Fruit fly (Drosophila melanogaster) whole organism, embryonic: Measurements from ENCODE around the gene alpha-Est1.

Source experiments
- B-H2 ChIP-seq: fragments of 200-800 bp; sonication (Bioruptor generic); optimal IDR thresholded peaks from 2 replicates; lab custom pipeline; 2018; ENCODE audit warnings: missing biosample characterization, mild to moderate bottlenecking, missing genetic modification characterization
- Bgb ChIP-seq: fragments of 200-800 bp; sonication (Bioruptor generic); IDR thresholded peaks from 2 replicates; pipeline ENCODE4 v1.3.6; 2022; ENCODE audit warnings: missing biosample characterization, missing genetic modification characterization; ENCODE audit not compliant: partially characterized antibody
- CG10147 ChIP-seq: fragments of 200-800 bp; sonication (Bioruptor generic); optimal IDR thresholded peaks from 2 replicates; lab custom pipeline; 2019; ENCODE audit warnings: missing biosample characterization, mild to moderate bottlenecking, missing genetic modification characterization, moderate library complexity
- CG11093 ChIP-seq: fragments of 200-800 bp; sonication (Bioruptor generic); IDR thresholded peaks from 3 replicates; pipeline ENCODE4 v1.3.6; 2022; ENCODE audit warnings: missing biosample characterization, missing genetic modification characterization
- CG13287 ChIP-seq: fragments of 200-800 bp; sonication (Bioruptor generic); IDR thresholded peaks from 2 replicates; pipeline ENCODE4 v1.3.6; 2022; ENCODE audit warnings: missing biosample characterization, missing genetic modification characterization; ENCODE audit not compliant: partially characterized antibody
- CG13775 ChIP-seq: fragments of 200-800 bp; sonication (Bioruptor generic); optimal IDR thresholded peaks from 3 replicates; lab custom pipeline; 2017; ENCODE audit warnings: missing biosample characterization, mild to moderate bottlenecking, missing genetic modification characterization
- CG13894 ChIP-seq: fragments of 200-800 bp; sonication (Bioruptor generic); optimal IDR thresholded peaks from 3 replicates; lab custom pipeline; 2018; ENCODE audit warnings: missing biosample characterization, mild to moderate bottlenecking, missing genetic modification characterization, moderate library complexity
- CG15514 ChIP-seq: fragments of 200-800 bp; sonication (Bioruptor generic); optimal IDR thresholded peaks from 3 replicates; lab custom pipeline; 2017; ENCODE audit warnings: missing biosample characterization, missing genetic modification characterization, mild to moderate bottlenecking, moderate library complexity, missing genetic modification reagents
- CG16813 ChIP-seq: fragments of 200-800 bp; sonication (Bioruptor generic); IDR thresholded peaks from 3 replicates; pipeline ENCODE4 v1.3.6; 2022; ENCODE audit warnings: missing biosample characterization, missing genetic modification characterization; ENCODE audit not compliant: partially characterized antibody
- CG16863 ChIP-seq: fragments of 200-800 bp; sonication (Bioruptor generic); optimal IDR thresholded peaks from 3 replicates; lab custom pipeline; 2016; ENCODE audit warnings: missing biosample characterization, missing genetic modification characterization
- CG17568 ChIP-seq: fragments of 200-800 bp; sonication (Bioruptor generic); optimal IDR thresholded peaks from 2 replicates; lab custom pipeline; 2018; ENCODE audit warnings: missing biosample characterization, mild to moderate bottlenecking, missing genetic modification characterization, moderate library complexity
- CG2129 ChIP-seq: fragments of 200-800 bp; sonication (Bioruptor generic); IDR thresholded peaks from 2 replicates; pipeline ENCODE4 v1.3.6; 2022; ENCODE audit warnings: missing biosample characterization, missing genetic modification characterization; ENCODE audit not compliant: partially characterized antibody
- CG2199 ChIP-seq: fragments of 200-800 bp; sonication (Bioruptor generic); IDR thresholded peaks from 3 replicates; pipeline ENCODE4 v1.3.6; 2022; ENCODE audit warnings: missing biosample characterization, missing genetic modification characterization
- CG30020 ChIP-seq: fragments of 200-800 bp; optimal IDR thresholded peaks from 2 replicates; lab custom pipeline; 2019; ENCODE audit warnings: missing biosample characterization, mild to moderate bottlenecking, missing genetic modification characterization, moderate library complexity
- CG3995 ChIP-seq: fragments of 200-800 bp; sonication (Bioruptor generic); optimal IDR thresholded peaks from 3 replicates; lab custom pipeline; 2016; ENCODE audit warnings: missing biosample characterization, missing genetic modification characterization
- CG4282 ChIP-seq: fragments of 200-800 bp; sonication (Bioruptor generic); optimal IDR thresholded peaks from 2 replicates; lab custom pipeline; 2016; ENCODE audit warnings: missing biosample characterization, missing genetic modification characterization
- CG4820 ChIP-seq: fragments of 200-800 bp; sonication (Bioruptor generic); optimal IDR thresholded peaks from 3 replicates; lab custom pipeline; 2016; ENCODE audit warnings: missing biosample characterization, missing genetic modification characterization
- CG6175 ChIP-seq: fragments of 200-800 bp; sonication (Bioruptor generic); IDR thresholded peaks from 3 replicates; pipeline ENCODE4 v1.3.6; 2022; ENCODE audit warnings: missing biosample characterization, missing genetic modification characterization
- CG6654 ChIP-seq: fragments of 200-800 bp; sonication (Bioruptor generic); optimal IDR thresholded peaks from 2 replicates; lab custom pipeline; 2017; ENCODE audit warnings: missing biosample characterization, mild to moderate bottlenecking, missing genetic modification characterization
- CG6813 ChIP-seq: fragments of 200-800 bp; sonication (Bioruptor generic); optimal IDR thresholded peaks from 2 replicates; lab custom pipeline; 2017; ENCODE audit warnings: missing biosample characterization, missing genetic modification characterization, mild to moderate bottlenecking, moderate library complexity, missing genetic modification reagents
- CTCF ChIP-seq: fragments of 200-800 bp; sonication (Bioruptor generic); optimal IDR thresholded peaks from 2 replicates; lab custom pipeline; 2017; ENCODE audit warnings: missing biosample characterization, mild to moderate bottlenecking, missing genetic modification characterization, moderate library complexity
- Dp ChIP-seq: fragments of 200-800 bp; sonication (Bioruptor generic); optimal IDR thresholded peaks from 2 replicates; lab custom pipeline; 2018; ENCODE audit warnings: missing biosample characterization, mild to moderate bottlenecking, missing genetic modification characterization, moderate library complexity
- Gsc ChIP-seq: fragments of 200-800 bp; sonication (Bioruptor generic); IDR thresholded peaks from 2 replicates; pipeline ENCODE4 v1.3.6; 2022; ENCODE audit warnings: missing biosample characterization, missing genetic modification characterization
- HLH4C ChIP-seq: fragments of 200-800 bp; sonication (Bioruptor generic); IDR thresholded peaks from 3 replicates; pipeline ENCODE4 v1.3.6; 2022; ENCODE audit warnings: missing biosample characterization, missing genetic modification characterization; ENCODE audit not compliant: partially characterized antibody
- Hmr ChIP-seq: fragments of 200-800 bp; sonication (Bioruptor generic); optimal IDR thresholded peaks from 3 replicates; lab custom pipeline; 2017; ENCODE audit warnings: mild to moderate bottlenecking, missing biosample characterization, missing genetic modification reagents, missing genetic modification characterization
- Med ChIP-seq: fragments of 200-800 bp; sonication (Bioruptor generic); peaks from one replicate; lab custom pipeline; 2016; ENCODE audit warnings: missing biosample characterization, missing genetic modification characterization, mild to moderate bottlenecking, inconsistent platforms, moderate library complexity
- Mes4 ChIP-seq: fragments of 200-800 bp; sonication (Bioruptor generic); optimal IDR thresholded peaks from 2 replicates; lab custom pipeline; 2016; ENCODE audit warnings: missing biosample characterization, missing genetic modification characterization
- NC2α ChIP-seq: fragments of 200-800 bp; sonication (Bioruptor generic); optimal IDR thresholded peaks from 2 replicates; lab custom pipeline; 2016; ENCODE audit warnings: missing biosample characterization, missing genetic modification characterization
- Oli ChIP-seq: fragments of 200-800 bp; sonication (Bioruptor generic); optimal IDR thresholded peaks from 2 replicates; lab custom pipeline; 2018; ENCODE audit warnings: missing biosample characterization, mild to moderate bottlenecking, missing genetic modification characterization, moderate library complexity
- PHDP ChIP-seq: fragments of 200-800 bp; sonication (Bioruptor generic); optimal IDR thresholded peaks from 3 replicates; lab custom pipeline; 2018; ENCODE audit warnings: missing biosample characterization, mild to moderate bottlenecking, missing genetic modification characterization, moderate library complexity
- Rfx ChIP-seq: fragments of 200-800 bp; sonication (Bioruptor generic); IDR thresholded peaks from 2 replicates; pipeline ENCODE4 v1.3.6; 2022; ENCODE audit warnings: missing biosample characterization, missing genetic modification characterization
- Scr ChIP-seq: fragments of 200-800 bp; sonication (Bioruptor generic); IDR thresholded peaks from 2 replicates; pipeline ENCODE4 v1.3.6; 2022; ENCODE audit warnings: missing biosample characterization, missing genetic modification characterization; ENCODE audit not compliant: partially characterized antibody
- Six4 ChIP-seq: fragments of 200-800 bp; sonication (Bioruptor generic); optimal IDR thresholded peaks from 2 replicates; lab custom pipeline; 2016; ENCODE audit warnings: missing biosample characterization, missing genetic modification characterization
- amos ChIP-seq: fragments of 200-800 bp; sonication (Bioruptor generic); IDR thresholded peaks from 2 replicates; pipeline ENCODE4 v1.3.6; 2022; ENCODE audit warnings: missing biosample characterization, missing genetic modification characterization; ENCODE audit not compliant: partially characterized antibody
- bbx ChIP-seq: fragments of 200-800 bp; sonication (Bioruptor generic); IDR thresholded peaks from 2 replicates; pipeline ENCODE4 v1.3.6; 2022; ENCODE audit warnings: missing biosample characterization, missing genetic modification characterization; ENCODE audit not compliant: partially characterized antibody
- chinmo ChIP-seq: fragments of 200-800 bp; sonication (Bioruptor generic); IDR thresholded peaks from 4 replicates; pipeline ENCODE4 v1.3.6; 2022; ENCODE audit warnings: missing biosample characterization, missing genetic modification characterization; ENCODE audit not compliant: partially characterized antibody
- lab ChIP-seq: fragments of 200-800 bp; sonication (Bioruptor generic); optimal IDR thresholded peaks from 3 replicates; lab custom pipeline; 2017; ENCODE audit warnings: missing biosample characterization, missing genetic modification characterization, mild to moderate bottlenecking, moderate library complexity, missing genetic modification reagents
- mirr ChIP-seq: fragments of 200-800 bp; sonication (Bioruptor generic); optimal IDR thresholded peaks from 3 replicates; lab custom pipeline; 2018; ENCODE audit warnings: missing biosample characterization, mild to moderate bottlenecking, missing genetic modification characterization
- p53 ChIP-seq: fragments of 200-800 bp; sonication (Bioruptor generic); optimal IDR thresholded peaks from 2 replicates; lab custom pipeline; 2016; ENCODE audit warnings: missing biosample characterization, missing genetic modification characterization
- pan ChIP-seq, 4 experiments: fragments of >200 bp in 3 of 4; fragments of 200-800 bp in 1 of 4; sonication (Bioruptor generic) in 1 of 4; optimal IDR thresholded peaks in 3 of 4; IDR thresholded peaks in 1 of 4; 2 replicates each; pipeline versions ENCODE4 v1.3.6 to Lab custom; 2017 to 2022; ENCODE audit warnings: missing biosample characterization in 2 of 4, missing genetic modification characterization in 2 of 4, mixed read lengths in 1 of 4
- psq ChIP-seq: fragments of 200-800 bp; sonication (Bioruptor generic); optimal IDR thresholded peaks from 2 replicates; lab custom pipeline; 2017; ENCODE audit warnings: missing biosample characterization, missing genetic modification characterization
- pzg ChIP-seq: fragments of 200-800 bp; sonication (Bioruptor generic); optimal IDR thresholded peaks from 3 replicates; lab custom pipeline; 2018; ENCODE audit warnings: missing biosample characterization, mild to moderate bottlenecking, missing genetic modification characterization, moderate library complexity
- sens-2 ChIP-seq: fragments of 200-800 bp; sonication (Bioruptor generic); IDR thresholded peaks from 2 replicates; pipeline ENCODE4 v1.3.6; 2022; ENCODE audit warnings: missing biosample characterization, missing genetic modification characterization
- vfl ChIP-seq: fragments of 200-800 bp; sonication (Bioruptor generic); optimal IDR thresholded peaks from 2 replicates; lab custom pipeline; 2016; ENCODE audit warnings: missing biosample characterization, missing genetic modification characterization
- wek ChIP-seq: fragments of 200-800 bp; sonication (Bioruptor generic); optimal IDR thresholded peaks from 3 replicates; lab custom pipeline; 2018; ENCODE audit warnings: missing biosample characterization, mild to moderate bottlenecking, missing genetic modification characterization, moderate library complexity
- z ChIP-seq: fragments of 200-800 bp; sonication (Bioruptor generic); IDR thresholded peaks from 3 replicates; pipeline ENCODE4 v1.3.6; 2022; ENCODE audit warnings: missing biosample characterization, missing genetic modification characterization

Gene alpha-Est1

DNA sequence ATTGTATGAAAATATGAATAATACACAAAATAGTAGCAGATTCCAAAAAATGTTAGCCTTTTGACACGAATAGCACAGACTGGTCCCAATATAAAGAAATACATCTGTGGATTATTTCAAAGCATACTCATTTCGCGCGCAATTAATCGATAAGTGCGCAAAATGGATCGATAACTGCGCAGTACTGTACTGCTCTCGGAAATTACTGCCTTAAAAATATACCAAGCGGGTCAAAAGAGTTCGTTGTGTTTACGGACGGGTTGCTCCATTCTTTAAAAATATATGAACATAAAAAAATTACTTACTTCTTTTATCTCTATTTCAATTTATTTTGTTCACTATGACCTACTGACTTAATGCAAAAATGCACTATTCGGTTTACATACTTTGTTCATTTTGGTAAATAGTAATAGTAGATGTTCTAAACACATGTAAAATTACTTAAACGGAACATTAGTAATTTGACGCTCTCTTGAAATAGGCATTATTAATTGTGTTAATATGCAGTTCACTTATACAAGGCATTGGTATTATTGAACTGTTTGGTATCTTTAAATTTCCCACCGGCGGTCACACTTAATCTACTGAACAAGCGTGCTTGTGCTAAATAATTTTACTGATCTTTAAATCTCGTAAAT is 18.6 kb downstream of the alpha-Est1 start, which contains the start of the genes Rtnl2 and alphaTub84D (continued):
- TF ChIP-seq CG13287 (GFP tag; lab: Robert Waterston, UW) (no peak), Mes4 (GFP tag; lab: Kevin White, UChicago) (no peak), CG11093 (GFP tag; lab: Robert Waterston, UW) (no peak), amos (GFP tag; lab: Robert Waterston, UW) (no peak), CG2129 (GFP tag; lab: Robert Waterston, UW) (no peak), pan (optimal IDR thresholded peaks at IDR 0.05; lab: Kevin White, UChicago) (no peak), pan (GFP tag; optimal IDR thresholded peaks at IDR 0.05 in 1 of 2, IDR thresholded peaks at IDR 0.05 in 1 of 2) (no peak), Bgb (GFP tag; lab: Robert Waterston, UW) (0 out of 2 replicates have a peak, but pooled peaks have one; percentile 7), CG3995 (peak; percentile 7), Oli (no peak), Dp (GFP tag; lab: Kevin White, UChicago) (peak; percentile 79), sens-2 (GFP tag; lab: Robert Waterston, UW) (no peak), Scr (GFP tag; lab: Robert Waterston, UW) (no peak), CG6175 (GFP tag; lab: Robert Waterston, UW) (no peak), CG13775 (no peak), bbx (GFP tag; lab: Robert Waterston, UW) (0 out of 2 replicates have a peak, but pooled peaks have one; percentile 23)

DNA sequence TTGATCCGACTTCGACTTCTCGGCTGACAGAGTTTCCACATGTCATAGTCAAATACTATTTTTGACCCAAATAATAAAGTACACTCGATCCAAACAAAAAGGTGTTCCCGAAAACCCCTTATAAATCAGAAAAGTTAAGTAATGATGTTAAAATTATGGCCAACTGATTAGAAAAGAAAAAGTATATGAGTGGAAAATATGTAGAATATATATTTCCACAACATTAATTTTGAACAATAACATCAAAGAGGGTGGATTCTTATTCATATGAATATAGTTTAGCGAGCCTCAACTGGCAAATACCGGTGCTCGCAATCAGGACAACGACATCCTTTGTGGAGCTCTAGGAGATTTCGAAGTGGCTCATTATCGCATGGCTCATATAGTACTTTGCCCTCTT is 20.2 kb downstream of the alpha-Est1 start, which contains the start of gene alpha-Est6:
alpha-Est6 (minus strand) TSS at position 101 of the 400 bp plus-strand sequence.
- TF ChIP-seq Gsc (GFP tag; lab: Robert Waterston, UW): no peak
- no peak for TF ChIP-seq CG6654 (GFP tag; lab: Kevin White, UChicago)
- TF ChIP-seq NC2α (GFP tag; lab: Kevin White, UChicago): no peak
- no peak for TF ChIP-seq Hmr (GFP tag; lab: Kevin White, UChicago)
- TF ChIP-seq CG4820 (GFP tag; lab: Kevin White, UChicago): no peak
- TF ChIP-seq CG16813 (GFP tag; lab: Robert Waterston, UW): no peak
- no peak for TF ChIP-seq CG13287 (GFP tag; lab: Robert Waterston, UW)
- no peak for TF ChIP-seq CG4282 (GFP tag; lab: Kevin White, UChicago)
- TF ChIP-seq pzg (GFP tag; lab: Kevin White, UChicago): no peak
- no peak for TF ChIP-seq p53
- TF ChIP-seq CG30020 (tag; lab: Kevin White, UChicago): no peak
- no peak for TF ChIP-seq HLH4C
- TF ChIP-seq psq: no peak
- no peak for TF ChIP-seq CG2199 (GFP tag; lab: Robert Waterston, UW)
- TF ChIP-seq, all 482 proteins: peak for 0

DNA sequence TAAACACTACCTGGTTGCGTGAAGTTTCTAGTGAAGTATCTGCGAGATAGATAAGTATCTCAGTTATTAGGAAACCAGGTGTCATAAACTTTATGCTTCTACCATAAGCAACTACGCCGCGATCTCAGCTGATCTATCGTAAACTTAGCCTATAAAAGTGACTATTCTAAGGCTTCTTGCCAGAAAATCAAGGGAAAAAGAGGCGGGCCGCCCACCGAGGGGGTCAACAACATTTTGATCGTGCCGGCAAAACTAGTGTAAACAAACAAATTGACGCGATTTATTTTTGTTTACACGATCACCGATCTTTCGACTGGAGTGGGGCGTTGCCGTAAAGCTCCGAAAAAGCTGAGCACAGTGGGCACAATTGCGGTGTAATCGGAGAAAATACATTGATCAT is 24.8 kb downstream of the alpha-Est1 start:
- TF ChIP-seq CG17568 (GFP tag; lab: Kevin White, UChicago): peak; percentile 4
- 0 out of 2 replicates have a peak, but pooled peaks have one; percentile 8 for TF ChIP-seq Rfx (GFP tag; lab: Robert Waterston, UW)
- peak; percentile 9 for TF ChIP-seq CTCF
- TF ChIP-seq wek (GFP tag; lab: Kevin White, UChicago): no peak
- TF ChIP-seq z (GFP tag; lab: Robert Waterston, UW): no peak
- no peak for TF ChIP-seq CG16863
- 0 out of 4 replicates have a peak, but pooled peaks have one; percentile 11 for TF ChIP-seq chinmo (GFP tag; lab: Robert Waterston, UW)
- peak; percentile 20 for TF ChIP-seq B-H2
- TF ChIP-seq CG10147: peak; percentile 10
- TF ChIP-seq vfl: no peak
- peak; percentile 37 for TF ChIP-seq mirr (GFP tag; lab: Kevin White, UChicago)
- peak; percentile 33 for TF ChIP-seq PHDP (tag; lab: Kevin White, UChicago)
- TF ChIP-seq CG15514 (GFP tag; lab: Kevin White, UChicago): peak; percentile 30
- peak; percentile 40 for TF ChIP-seq CG6813 (GFP tag; lab: Kevin White, UChicago)
- no peak for TF ChIP-seq Six4 (GFP tag; lab: Kevin White, UChicago)
- peak; percentile 86 for TF ChIP-seq CG13894
- TF ChIP-seq Med: peak; percentile 58
- TF ChIP-seq lab (GFP tag; lab: Kevin White, UChicago): peak; percentile 59
